Fruit fly (Drosophila melanogaster) whole organism, embryonic: ENCODE measurements around the gene egh.

Experiments used
- Antp ChIP-seq: fragments of 200-800 bp; sonication (Bioruptor generic); optimal IDR thresholded peaks from 3 replicates; lab custom pipeline; 2016; ENCODE audit warnings: missing biosample characterization, missing genetic modification characterization
- BtbVII ChIP-seq: fragments of 200-800 bp; sonication (Bioruptor generic); optimal IDR thresholded peaks from 3 replicates; lab custom pipeline; 2017; ENCODE audit warnings: missing biosample characterization, mild to moderate bottlenecking, missing genetic modification characterization
- CG10274 ChIP-seq: fragments of 200-800 bp; sonication (Bioruptor generic); optimal IDR thresholded peaks from 3 replicates; lab custom pipeline; 2017; ENCODE audit warnings: missing biosample characterization, mild to moderate bottlenecking, missing genetic modification characterization
- CG11093 ChIP-seq: fragments of 200-800 bp; sonication (Bioruptor generic); IDR thresholded peaks from 3 replicates; pipeline ENCODE4 v1.3.6; 2022; ENCODE audit warnings: missing biosample characterization, missing genetic modification characterization
- CG1233 ChIP-seq: fragments of 200-800 bp; sonication (Bioruptor generic); optimal IDR thresholded peaks from 4 replicates; lab custom pipeline; 2018; ENCODE audit warnings: missing biosample characterization, mild to moderate bottlenecking, missing genetic modification characterization
- CG13424 ChIP-seq: fragments of 200-800 bp; sonication (Bioruptor generic); optimal IDR thresholded peaks from 2 replicates; lab custom pipeline; 2019; ENCODE audit warnings: missing biosample characterization, mild to moderate bottlenecking, missing genetic modification characterization, moderate library complexity
- CG15011 ChIP-seq: fragments of 200-800 bp; sonication (Bioruptor generic); optimal IDR thresholded peaks from 3 replicates; lab custom pipeline; 2018; ENCODE audit warnings: missing biosample characterization, mild to moderate bottlenecking, missing genetic modification characterization
- CG15073 ChIP-seq: fragments of 200-800 bp; sonication (Bioruptor generic); optimal IDR thresholded peaks from 2 replicates; lab custom pipeline; 2016; ENCODE audit warnings: missing biosample characterization, missing genetic modification characterization
- CG15696 ChIP-seq: fragments of 200-800 bp; sonication (Bioruptor generic); optimal IDR thresholded peaks from 2 replicates; lab custom pipeline; 2019; ENCODE audit warnings: missing biosample characterization, mild to moderate bottlenecking, missing genetic modification characterization, moderate library complexity
- CG1603 ChIP-seq: fragments of 200-800 bp; sonication (Bioruptor generic); optimal IDR thresholded peaks from 2 replicates; lab custom pipeline; 2019; ENCODE audit warnings: missing biosample characterization, mild to moderate bottlenecking, missing genetic modification characterization, moderate library complexity
- CG1832 ChIP-seq: fragments of 200-800 bp; sonication (Bioruptor generic); optimal IDR thresholded peaks from 2 replicates; lab custom pipeline; 2017; ENCODE audit warnings: missing biosample characterization, mild to moderate bottlenecking, missing genetic modification characterization, inconsistent platforms
- CG2712 ChIP-seq: fragments of 200-800 bp; optimal IDR thresholded peaks from 3 replicates; lab custom pipeline; 2019; ENCODE audit warnings: missing biosample characterization, mild to moderate bottlenecking, missing genetic modification characterization, moderate library complexity
- CG3065 ChIP-seq: fragments of 200-800 bp; sonication (Bioruptor generic); optimal IDR thresholded peaks from 2 replicates; lab custom pipeline; 2016; ENCODE audit warnings: missing biosample characterization, missing genetic modification characterization
- CG31388 ChIP-seq: fragments of 200-800 bp; sonication (Bioruptor generic); optimal IDR thresholded peaks from 2 replicates; lab custom pipeline; 2016; ENCODE audit warnings: missing biosample characterization, missing genetic modification characterization
- CG32767 ChIP-seq: fragments of 200-800 bp; sonication (Bioruptor generic); IDR thresholded peaks from 2 replicates; pipeline ENCODE4 v1.3.6; 2022; ENCODE audit warnings: missing biosample characterization, missing genetic modification characterization
- CG3281 ChIP-seq: fragments of 200-800 bp; sonication (Bioruptor generic); optimal IDR thresholded peaks from 3 replicates; lab custom pipeline; 2017; ENCODE audit warnings: missing biosample characterization, mild to moderate bottlenecking, missing genetic modification characterization
- CG3995 ChIP-seq: fragments of 200-800 bp; sonication (Bioruptor generic); optimal IDR thresholded peaks from 3 replicates; lab custom pipeline; 2016; ENCODE audit warnings: missing biosample characterization, missing genetic modification characterization
- CG6813 ChIP-seq: fragments of 200-800 bp; sonication (Bioruptor generic); optimal IDR thresholded peaks from 2 replicates; lab custom pipeline; 2017; ENCODE audit warnings: missing biosample characterization, missing genetic modification characterization, mild to moderate bottlenecking, moderate library complexity, missing genetic modification reagents
- CG6854 ChIP-seq: fragments of 200-800 bp; sonication (Bioruptor generic); optimal IDR thresholded peaks from 3 replicates; lab custom pipeline; 2017; ENCODE audit warnings: missing biosample characterization, mild to moderate bottlenecking, missing genetic modification characterization
- CG8478 ChIP-seq: fragments of >200 bp; optimal IDR thresholded peaks from 2 replicates; lab custom pipeline; 2018
- CoRest ChIP-seq: fragments of 200-800 bp; sonication (Bioruptor generic); optimal IDR thresholded peaks from 3 replicates; lab custom pipeline; 2018; ENCODE audit warnings: missing biosample characterization, mild to moderate bottlenecking, missing genetic modification characterization, moderate library complexity
- Doc2 ChIP-seq: fragments of 200-800 bp; sonication (Bioruptor generic); IDR thresholded peaks from 2 replicates; pipeline ENCODE4 v1.3.6; 2022; ENCODE audit warnings: missing biosample characterization, missing genetic modification characterization
- Dref ChIP-seq: fragments of 200-800 bp; sonication (Bioruptor generic); IDR thresholded peaks from 2 replicates; pipeline ENCODE4 v1.3.6; 2022; ENCODE audit warnings: missing biosample characterization, missing genetic modification characterization
- Ets65A ChIP-seq: fragments of 200-800 bp; sonication (Bioruptor generic); peaks from one replicate; lab custom pipeline; 2016; ENCODE audit warnings: missing biosample characterization, missing genetic modification characterization
- Ets97D ChIP-seq: fragments of 200-800 bp; sonication (Bioruptor generic); optimal IDR thresholded peaks from 3 replicates; lab custom pipeline; 2016; ENCODE audit warnings: missing biosample characterization, missing genetic modification characterization
- Fer1 ChIP-seq: fragments of 200-800 bp; sonication (Bioruptor generic); optimal IDR thresholded peaks from 2 replicates; lab custom pipeline; 2017; ENCODE audit warnings: missing biosample characterization, mild to moderate bottlenecking, missing genetic modification characterization
- NC2β ChIP-seq: fragments of 200-800 bp; sonication (Bioruptor generic); optimal IDR thresholded peaks from 2 replicates; lab custom pipeline; 2016; ENCODE audit warnings: missing biosample characterization, missing genetic modification characterization
- Rfx ChIP-seq: fragments of 200-800 bp; sonication (Bioruptor generic); IDR thresholded peaks from 2 replicates; pipeline ENCODE4 v1.3.6; 2022; ENCODE audit warnings: missing biosample characterization, missing genetic modification characterization
- Six4 ChIP-seq: fragments of 200-800 bp; sonication (Bioruptor generic); optimal IDR thresholded peaks from 2 replicates; lab custom pipeline; 2016; ENCODE audit warnings: missing biosample characterization, missing genetic modification characterization
- al ChIP-seq: fragments of 200-800 bp; sonication (Bioruptor generic); IDR thresholded peaks from 2 replicates; pipeline ENCODE4 v1.3.6; 2022; ENCODE audit warnings: missing biosample characterization, missing genetic modification characterization
- aop ChIP-seq: fragments of 200-800 bp; sonication (Bioruptor generic); IDR thresholded peaks from 2 replicates; pipeline ENCODE4 v1.3.6; 2022; ENCODE audit warnings: missing biosample characterization, missing genetic modification characterization
- bsh ChIP-seq, 2 experiments: fragments of 200-800 bp; sonication (Bioruptor generic); optimal IDR thresholded peaks; 2 replicates each; lab custom pipeline; 2017 to 2018; ENCODE audit warnings: mild to moderate bottlenecking in 2 of 2, missing biosample characterization in 2 of 2, missing genetic modification characterization in 2 of 2, moderate library complexity in 1 of 2
- chn ChIP-seq: fragments of 200-800 bp; sonication (Bioruptor generic); optimal IDR thresholded peaks from 2 replicates; lab custom pipeline; 2016; ENCODE audit warnings: missing biosample characterization, missing genetic modification characterization
- cwo ChIP-seq: fragments of 200-800 bp; sonication (Bioruptor generic); optimal IDR thresholded peaks from 3 replicates; lab custom pipeline; 2017; ENCODE audit warnings: missing biosample characterization, missing genetic modification characterization, mild to moderate bottlenecking, moderate library complexity, missing genetic modification reagents
- dan ChIP-seq: fragments of 200-800 bp; sonication (Bioruptor generic); IDR thresholded peaks from 2 replicates; pipeline ENCODE4 v1.3.6; 2022; ENCODE audit warnings: missing biosample characterization, missing genetic modification characterization
- ewg ChIP-seq: fragments of 200-800 bp; sonication (Bioruptor generic); optimal IDR thresholded peaks from 3 replicates; lab custom pipeline; 2017; ENCODE audit warnings: mild to moderate bottlenecking, missing biosample characterization, missing genetic modification reagents, missing genetic modification characterization
- eyg ChIP-seq: fragments of 200-800 bp; sonication (Bioruptor generic); optimal IDR thresholded peaks from 3 replicates; lab custom pipeline; 2016; ENCODE audit warnings: missing biosample characterization, missing genetic modification characterization
- fu2 ChIP-seq: fragments of 200-800 bp; sonication (Bioruptor generic); optimal IDR thresholded peaks from 2 replicates; lab custom pipeline; 2016; ENCODE audit warnings: missing biosample characterization, missing genetic modification characterization
- hb ChIP-seq: fragments of 200-800 bp; sonication (Bioruptor generic); IDR thresholded peaks from 3 replicates; pipeline ENCODE4 v1.3.6; 2022; ENCODE audit warnings: missing biosample characterization, missing genetic modification characterization; ENCODE audit not compliant: partially characterized antibody
- insv ChIP-seq, 2 experiments: fragments of 200-800 bp; sonication (Bioruptor generic); optimal IDR thresholded peaks; 3 replicates each; lab custom pipeline; 2016 to 2018; ENCODE audit warnings: missing biosample characterization in 2 of 2, missing genetic modification characterization in 2 of 2
- kni ChIP-seq: fragments of 200-800 bp; sonication (Bioruptor generic); optimal IDR thresholded peaks from 3 replicates; lab custom pipeline; 2017; ENCODE audit warnings: mild to moderate bottlenecking, missing biosample characterization, missing genetic modification reagents, missing genetic modification characterization
- knrl ChIP-seq: fragments of 200-800 bp; sonication (Bioruptor generic); IDR thresholded peaks from 3 replicates; pipeline ENCODE4 v1.3.6; 2022; ENCODE audit warnings: missing biosample characterization, missing genetic modification characterization; ENCODE audit not compliant: partially characterized antibody
- nerfin-1 ChIP-seq: fragments of 200-800 bp; sonication (Bioruptor generic); optimal IDR thresholded peaks from 3 replicates; lab custom pipeline; 2019; ENCODE audit warnings: missing biosample characterization, mild to moderate bottlenecking, missing genetic modification characterization, moderate library complexity
- pan ChIP-seq, 4 experiments: fragments of >200 bp in 3 of 4; fragments of 200-800 bp in 1 of 4; sonication (Bioruptor generic) in 1 of 4; optimal IDR thresholded peaks in 3 of 4; IDR thresholded peaks in 1 of 4; 2 replicates each; pipeline versions ENCODE4 v1.3.6 to Lab custom; 2017 to 2022; ENCODE audit warnings: missing biosample characterization in 2 of 4, missing genetic modification characterization in 2 of 4, mixed read lengths in 1 of 4
- seq ChIP-seq: fragments of 200-800 bp; sonication (Bioruptor generic); IDR thresholded peaks from 2 replicates; pipeline ENCODE4 v1.3.6; 2022; ENCODE audit warnings: missing biosample characterization, missing genetic modification characterization
- shn ChIP-seq: fragments of 200-800 bp; sonication (Bioruptor generic); optimal IDR thresholded peaks from 3 replicates; lab custom pipeline; 2016; ENCODE audit warnings: missing biosample characterization, missing genetic modification characterization
- slp2 ChIP-seq: fragments of 200-800 bp; sonication (Bioruptor generic); optimal IDR thresholded peaks from 2 replicates; lab custom pipeline; 2016; ENCODE audit warnings: missing biosample characterization, missing genetic modification characterization
- so ChIP-seq: fragments of 200-800 bp; sonication (Bioruptor generic); IDR thresholded peaks from 3 replicates; pipeline ENCODE4 v1.3.6; 2022; ENCODE audit warnings: missing biosample characterization, missing genetic modification characterization

Gene egh

dm6 chrX:2646022-2646761 is 57.9 kb downstream of the egh start (continued):
- TF ChIP-seq CG1233 (GFP tag; lab: Kevin White, UChicago) = peak; percentile 92
- TF ChIP-seq shn (GFP tag; lab: Kevin White, UChicago) = peak; percentile 97
- TF ChIP-seq CG2712 (tag; lab: Kevin White, UChicago) = peak; percentile 97
- peak; percentile 93 for TF ChIP-seq Six4 (GFP tag; lab: Kevin White, UChicago)
- peak; percentile 93 for TF ChIP-seq eyg (GFP tag; lab: Kevin White, UChicago)
- peak; percentile 56 to 76 for TF ChIP-seq insv (GFP tag; optimal IDR thresholded peaks at IDR 0.05; lab: Kevin White, UChicago)
- TF ChIP-seq CG1832 (GFP tag; lab: Kevin White, UChicago) = peak; percentile 61
- TF ChIP-seq CG10274 (GFP tag; lab: Kevin White, UChicago) = peak; percentile 89
- peak; percentile 98 for TF ChIP-seq so (GFP tag; lab: Robert Waterston, UW)
- TF ChIP-seq Ets65A (GFP tag; lab: Kevin White, UChicago) = peak; percentile 99
- peak; percentile 95 for TF ChIP-seq al (GFP tag; lab: Robert Waterston, UW)
- TF ChIP-seq CG31388 (GFP tag; lab: Kevin White, UChicago) = peak; percentile 75
- TF ChIP-seq Antp (GFP tag; lab: Kevin White, UChicago) = peak; percentile 96
- peak; percentile 96 for TF ChIP-seq fu2 (GFP tag; lab: Kevin White, UChicago)
- peak; percentile 45; the same call in 2 of the 3 replicates for TF ChIP-seq knrl
- peak; percentile 97 for TF ChIP-seq ewg
- peak; percentile 97 to 98 for TF ChIP-seq bsh (GFP tag; optimal IDR thresholded peaks at IDR 0.05; lab: Kevin White, UChicago)
- TF ChIP-seq CG3065 (GFP tag; lab: Kevin White, UChicago) = peak; percentile 73
- peak; percentile 97 for TF ChIP-seq cwo (GFP tag; lab: Kevin White, UChicago)
- peak; percentile 97 for TF ChIP-seq seq (GFP tag; lab: Robert Waterston, UW)
- TF ChIP-seq aop (GFP tag; lab: Robert Waterston, UW) = peak; percentile 88
- peak; percentile 90 for TF ChIP-seq nerfin-1
- TF ChIP-seq chn (GFP tag; lab: Kevin White, UChicago) = peak; percentile 96
- peak; percentile 96 for TF ChIP-seq BtbVII (GFP tag; lab: Kevin White, UChicago)
- 0 out of 2 replicates have a peak, but pooled peaks have one; percentile 35 for TF ChIP-seq Dref (GFP tag; lab: Robert Waterston, UW)
- peak; percentile 97 for TF ChIP-seq kni (GFP tag; lab: Kevin White, UChicago)
- TF ChIP-seq dan = peak; percentile 74
- peak; percentile 96 for TF ChIP-seq CG13424 (tag; lab: Kevin White, UChicago)
- peak; percentile 97 for TF ChIP-seq CG32767 (GFP tag; lab: Robert Waterston, UW)
- TF ChIP-seq Fer1 (GFP tag; lab: Kevin White, UChicago) = peak; percentile 98
- peak; percentile 81 for TF ChIP-seq CG15073 (GFP tag; lab: Kevin White, UChicago)
- peak; percentile 97 for TF ChIP-seq Rfx (GFP tag; lab: Robert Waterston, UW)
- TF ChIP-seq CG6813 (GFP tag; lab: Kevin White, UChicago) = peak; percentile 96
- TF ChIP-seq slp2 (GFP tag; lab: Kevin White, UChicago) = peak; percentile 96
- TF ChIP-seq Doc2 (GFP tag; lab: Robert Waterston, UW) = peak; percentile 76; the same call in 1 of the 2 replicates
- TF ChIP-seq Ets97D (GFP tag; lab: Kevin White, UChicago) = peak; percentile 80
- TF ChIP-seq CG15696 (tag; lab: Kevin White, UChicago) = peak; percentile 74
- TF ChIP-seq CG8478 (lab: Kevin White, UChicago) = no peak
- peak; percentile 98 for TF ChIP-seq CG1603 (tag; lab: Kevin White, UChicago)
- TF ChIP-seq NC2β (GFP tag; lab: Kevin White, UChicago) = peak; percentile 96
- peak; percentile 97 for TF ChIP-seq CG3281 (GFP tag; lab: Kevin White, UChicago)
- peak; percentile 60; the same call in 1 of the 3 replicates for TF ChIP-seq hb (GFP tag; lab: Robert Waterston, UW)
- TF ChIP-seq CoRest (tag; lab: Kevin White, UChicago) = peak; percentile 98
- TF ChIP-seq CG15011 (GFP tag; lab: Kevin White, UChicago) = peak; percentile 94
- peak; percentile 97 for TF ChIP-seq CG6854 (GFP tag; lab: Kevin White, UChicago)
- no peak for TF ChIP-seq pan (optimal IDR thresholded peaks at IDR 0.05; lab: Kevin White, UChicago)
- peak in 1 of 2 experiments; percentile 97 for TF ChIP-seq pan (GFP tag; optimal IDR thresholded peaks at IDR 0.05 in 1 of 2, IDR thresholded peaks at IDR 0.05 in 1 of 2)
- TF ChIP-seq CG11093 (GFP tag; lab: Robert Waterston, UW) = peak; percentile 96
- peak; percentile 69 for TF ChIP-seq CG3995 (GFP tag; lab: Kevin White, UChicago)
